Worm (Caenorhabditis elegans) whole organism, L2 larva: ENCODE data around the gene aps-2.
A peak's percentile ranks its signal among the peaks of the same experiment; 100 is the strongest.

ENCODE experiments used
- C34F6.9 ChIP-seq: fragments of 150-350 bp; optimal IDR thresholded peaks from 2 replicates; lab custom pipeline; 2014; ENCODE audit warnings: missing biosample characterization, missing genetic modification characterization
- F13H6.1 ChIP-seq: sonication (generic microtip); optimal IDR thresholded peaks from 2 replicates; lab custom pipeline; 2016; ENCODE audit warnings: missing genetic modification characterization, missing compliant biosample characterization
- R02D3.7 ChIP-seq: fragments of 150-350 bp; optimal IDR thresholded peaks from 2 replicates; lab custom pipeline; 2014; ENCODE audit warnings: missing biosample characterization, missing genetic modification characterization
- ZK546.5 ChIP-seq: sonication (generic microtip); optimal IDR thresholded peaks from 2 replicates; lab custom pipeline; 2017; ENCODE audit warnings: missing biosample characterization, missing genetic modification characterization
- alr-1 ChIP-seq: fragments of 150-350 bp; optimal IDR thresholded peaks from 2 replicates; lab custom pipeline; 2014; ENCODE audit warnings: missing biosample characterization, missing genetic modification characterization
- ama-1 ChIP-seq: fragments of 150-350 bp; optimal IDR thresholded peaks from 2 replicates; lab custom pipeline; 2018; ENCODE audit warnings: inconsistent platforms
- blmp-1 ChIP-seq: sonication (generic microtip); optimal IDR thresholded peaks from 2 replicates; lab custom pipeline; 2017; ENCODE audit warnings: missing genetic modification characterization, mild to moderate bottlenecking, missing compliant biosample characterization, antibody characterized with exemption, moderate library complexity; ENCODE audit not compliant: insufficient read depth
- ceh-82 ChIP-seq: fragments of 150-350 bp; optimal IDR thresholded peaks from 2 replicates; lab custom pipeline; 2014; ENCODE audit warnings: missing biosample characterization, missing genetic modification characterization
- crh-2 ChIP-seq: sonication (generic microtip); optimal IDR thresholded peaks from 2 replicates; lab custom pipeline; 2017; ENCODE audit warnings: missing biosample characterization, missing genetic modification characterization
- dmd-4 ChIP-seq: sonication (generic microtip); optimal IDR thresholded peaks from 2 replicates; lab custom pipeline; 2017; ENCODE audit warnings: missing biosample characterization, missing genetic modification characterization
- elt-3 ChIP-seq: sonication (generic microtip); optimal IDR thresholded peaks from 2 replicates; lab custom pipeline; 2017; ENCODE audit warnings: missing biosample characterization, missing genetic modification characterization
- fos-1 ChIP-seq: fragments of 150-350 bp; optimal IDR thresholded peaks from 2 replicates; lab custom pipeline; 2014; ENCODE audit warnings: missing biosample characterization, missing genetic modification characterization
- gmeb-1 ChIP-seq: fragments of 150-350 bp; optimal IDR thresholded peaks from 2 replicates; lab custom pipeline; 2014; ENCODE audit warnings: missing biosample characterization, missing genetic modification characterization
- lin-11 ChIP-seq: fragments of 150-350 bp; sonication (generic microtip); optimal IDR thresholded peaks from 2 replicates; lab custom pipeline; 2014; ENCODE audit warnings: missing biosample characterization, missing genetic modification characterization, inconsistent platforms, mixed read lengths
- lsy-2 ChIP-seq, 2 experiments: fragments of 150-350 bp in 1 of 2; sonication (generic microtip) in 1 of 2; optimal IDR thresholded peaks; 2 replicates each; lab custom pipeline; 2014 to 2017; ENCODE audit warnings: missing biosample characterization in 2 of 2, missing genetic modification characterization in 2 of 2
- mdl-1 ChIP-seq, 2 experiments: fragments of 150-350 bp in 1 of 2; sonication (generic microtip) in 1 of 2; optimal IDR thresholded peaks; 2 replicates each; lab custom pipeline; 2017; ENCODE audit warnings: missing biosample characterization in 2 of 2, missing genetic modification characterization in 2 of 2
- nhr-11 ChIP-seq: fragments of 150-350 bp; optimal IDR thresholded peaks from 2 replicates; lab custom pipeline; 2014; ENCODE audit warnings: missing biosample characterization, missing genetic modification characterization
- nhr-12 ChIP-seq: fragments of 150-350 bp; optimal IDR thresholded peaks from 2 replicates; lab custom pipeline; 2014; ENCODE audit warnings: missing biosample characterization, missing genetic modification characterization
- nhr-129 ChIP-seq: fragments of 150-350 bp; optimal IDR thresholded peaks from 2 replicates; lab custom pipeline; 2014; ENCODE audit warnings: missing biosample characterization, missing genetic modification characterization
- nhr-21 ChIP-seq: fragments of 150-350 bp; optimal IDR thresholded peaks from 2 replicates; lab custom pipeline; 2014; ENCODE audit warnings: missing biosample characterization, missing genetic modification characterization
- nhr-23 ChIP-seq: fragments of 150-350 bp; optimal IDR thresholded peaks from 2 replicates; lab custom pipeline; 2014; ENCODE audit warnings: missing biosample characterization, missing genetic modification reagents, missing genetic modification characterization
- nhr-25 ChIP-seq: fragments of 150-350 bp; sonication (generic microtip); optimal IDR thresholded peaks from 3 replicates; lab custom pipeline; 2014; ENCODE audit warnings: missing biosample characterization, missing genetic modification characterization
- nhr-6 ChIP-seq: fragments of 150-350 bp; optimal IDR thresholded peaks from 2 replicates; lab custom pipeline; 2014; ENCODE audit warnings: missing biosample characterization, missing genetic modification characterization
- peb-1 ChIP-seq: fragments of 150-350 bp; optimal IDR thresholded peaks from 2 replicates; lab custom pipeline; 2014; ENCODE audit warnings: missing biosample characterization, missing genetic modification characterization
- sem-4 ChIP-seq: fragments of 150-350 bp; optimal IDR thresholded peaks from 2 replicates; lab custom pipeline; 2014; ENCODE audit warnings: missing biosample characterization, missing genetic modification reagents, missing genetic modification characterization
- skn-1 ChIP-seq: sonication (generic microtip); optimal IDR thresholded peaks from 2 replicates; lab custom pipeline; 2017; ENCODE audit warnings: missing biosample characterization, missing genetic modification characterization
- sma-3 ChIP-seq: sonication (generic microtip); optimal IDR thresholded peaks from 2 replicates; lab custom pipeline; 2016; ENCODE audit warnings: missing genetic modification reagents, missing genetic modification characterization, missing compliant biosample characterization
- snpc-4 ChIP-seq: fragments of 150-350 bp; optimal IDR thresholded peaks from 2 replicates; lab custom pipeline; 2014; ENCODE audit warnings: missing biosample characterization, missing genetic modification characterization
- unc-55 ChIP-seq: fragments of 150-350 bp; sonication (generic microtip); optimal IDR thresholded peaks from 3 replicates; lab custom pipeline; 2014; ENCODE audit warnings: missing biosample characterization, missing genetic modification reagents, missing genetic modification characterization
- unc-62 ChIP-seq: fragments of 150-350 bp; optimal IDR thresholded peaks from 2 replicates; lab custom pipeline; 2014; ENCODE audit warnings: missing biosample characterization, missing genetic modification reagents, missing genetic modification characterization
- zag-1 ChIP-seq: fragments of 150-350 bp; optimal IDR thresholded peaks from 2 replicates; lab custom pipeline; 2014; ENCODE audit warnings: missing biosample characterization, missing genetic modification characterization
- ztf-1 ChIP-seq: fragments of 200-800 bp; sonication (Bioruptor generic); conservative IDR thresholded peaks from 2 replicates; pipeline ENCODE4 v1.3.6; 2022; ENCODE audit warnings: missing genetic modification characterization, missing compliant biosample characterization
- ztf-11 ChIP-seq: sonication (generic microtip); optimal IDR thresholded peaks from 2 replicates; lab custom pipeline; 2017; ENCODE audit warnings: missing biosample characterization, missing genetic modification characterization
- ztf-4 ChIP-seq: fragments of 150-350 bp; optimal IDR thresholded peaks from 2 replicates; lab custom pipeline; 2014; ENCODE audit warnings: missing biosample characterization, missing genetic modification characterization

The aps-2 gene

ce11 chrX:4469297-4469816 is 11.3 kb downstream of the aps-2 start, which contains the start of gene asb-2 (continued):
- peak; percentile 90 for TF ChIP-seq sma-3 (GFP tag; lab: Kevin White, UChicago)
- no peak for TF ChIP-seq elt-3 (tag; lab: Kevin White, UChicago)
- TF ChIP-seq ama-1 (lab: Kevin White, UChicago): no peak
- TF ChIP-seq nhr-11: no peak
- no peak for TF ChIP-seq peb-1
- peak; percentile 78 for TF ChIP-seq fos-1
- peak; percentile 86 for TF ChIP-seq nhr-25 (tag; lab: Kevin White, UChicago)
- peak; percentile 94 for TF ChIP-seq nhr-129 (tag; lab: Kevin White, UChicago)
- peak; percentile 78 for TF ChIP-seq gmeb-1 (tag; lab: Kevin White, UChicago)
- peak; percentile 78 for TF ChIP-seq F13H6.1 (tag; lab: Kevin White, UChicago)
- peak; percentile 62 for TF ChIP-seq ztf-4 (tag; lab: Kevin White, UChicago)
- TF ChIP-seq nhr-21 (tag; lab: Kevin White, UChicago): peak; percentile 87
- TF ChIP-seq dmd-4: no peak
- TF ChIP-seq ztf-11: no peak
- TF ChIP-seq unc-62: no peak
- TF ChIP-seq lsy-2 (tag; optimal IDR thresholded peaks at IDR 0.05; lab: Kevin White, UChicago): peak; percentile 71 to 93
- no peak for TF ChIP-seq nhr-23 (tag; lab: Kevin White, UChicago)
- TF ChIP-seq skn-1 (tag; lab: Kevin White, UChicago): no peak
- TF ChIP-seq ceh-82 (tag; lab: Kevin White, UChicago): no peak
- TF ChIP-seq sem-4 (tag; lab: Kevin White, UChicago): peak; percentile 77
- TF ChIP-seq nhr-6 (tag; lab: Kevin White, UChicago): peak; percentile 57
- TF ChIP-seq lin-11: peak; percentile 78

ce11 chrX:4478503-4478902 is 20.4 kb downstream of the aps-2 start:
- TF ChIP-seq fos-1 (peak; percentile 99), sem-4 (tag; lab: Kevin White, UChicago) (no peak), ztf-11 (no peak), crh-2 (tag; lab: Kevin White, UChicago) (peak; percentile 41)

DNA sequence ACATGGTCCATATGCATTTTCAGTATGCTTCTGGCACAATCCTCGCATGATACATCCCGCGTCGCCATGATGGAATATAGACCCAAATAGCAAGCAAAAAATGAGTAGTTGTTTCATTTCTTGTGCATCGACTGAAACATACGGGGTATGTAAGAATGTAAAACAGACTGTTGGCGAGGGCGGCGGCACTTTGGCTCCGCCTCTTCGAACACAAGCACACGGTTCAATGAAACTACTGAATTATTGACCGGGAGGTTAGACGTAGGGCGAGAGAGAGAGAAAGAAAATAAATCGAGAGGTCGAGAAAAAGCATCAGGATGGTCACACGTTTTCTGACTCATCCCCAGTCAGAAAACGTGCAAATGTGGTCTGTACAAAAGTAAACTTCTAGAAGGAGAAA is 21.9 kb downstream of the aps-2 start:
- TF ChIP-seq R02D3.7 (no peak), ZK546.5 (tag; lab: Kevin White, UChicago) (no peak), nhr-129 (tag; lab: Kevin White, UChicago) (no peak), sma-3 (GFP tag; lab: Kevin White, UChicago) (no peak), nhr-6 (tag; lab: Kevin White, UChicago) (no peak), alr-1 (no peak), snpc-4 (tag; lab: Kevin White, UChicago) (no peak), ceh-82 (tag; lab: Kevin White, UChicago) (no peak), ztf-11 (no peak), ztf-4 (tag; lab: Kevin White, UChicago) (no peak), mdl-1 (tag; optimal IDR thresholded peaks at IDR 0.05; lab: Kevin White, UChicago) (no peak), gmeb-1 (tag; lab: Kevin White, UChicago) (no peak), blmp-1 (no peak), zag-1 (tag; lab: Kevin White, UChicago) (no peak)
- TF ChIP-seq, all 48 proteins: peak for 0

DNA sequence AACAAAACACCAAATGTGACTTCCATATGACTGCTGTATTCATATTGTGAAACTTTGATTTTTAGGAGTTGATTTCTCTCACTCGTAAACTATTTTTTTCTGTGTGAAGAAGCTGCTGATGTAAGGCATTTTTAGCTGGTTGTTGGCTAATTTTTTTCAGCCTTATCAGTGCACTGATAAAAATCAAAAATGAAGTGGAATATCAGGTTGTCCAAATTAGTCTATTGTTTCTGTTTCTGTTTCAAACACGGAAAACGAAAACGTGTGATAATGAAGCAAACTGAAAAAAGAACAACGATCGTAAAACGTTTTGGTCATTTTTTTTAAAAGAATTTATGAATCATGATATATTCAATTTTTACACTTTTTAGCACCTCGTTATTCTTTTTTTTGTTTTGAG is 22.7 kb downstream of the aps-2 start:
- TF ChIP-seq fos-1: peak; percentile 91
- TF ChIP-seq ceh-82 (tag; lab: Kevin White, UChicago): no peak
- TF ChIP-seq crh-2 (tag; lab: Kevin White, UChicago): peak; percentile 39
- TF ChIP-seq peb-1: no peak
- no peak for TF ChIP-seq nhr-6 (tag; lab: Kevin White, UChicago)
- TF ChIP-seq, all 48 proteins: peak for 2

ce11 chrX:4484072-4484471 is 26.0 kb downstream of the aps-2 start:
- TF ChIP-seq blmp-1: peak; percentile 5
- no peak for TF ChIP-seq ztf-1
- peak; percentile 15 for TF ChIP-seq fos-1
- TF ChIP-seq nhr-129 (tag; lab: Kevin White, UChicago): peak; percentile 5

DNA sequence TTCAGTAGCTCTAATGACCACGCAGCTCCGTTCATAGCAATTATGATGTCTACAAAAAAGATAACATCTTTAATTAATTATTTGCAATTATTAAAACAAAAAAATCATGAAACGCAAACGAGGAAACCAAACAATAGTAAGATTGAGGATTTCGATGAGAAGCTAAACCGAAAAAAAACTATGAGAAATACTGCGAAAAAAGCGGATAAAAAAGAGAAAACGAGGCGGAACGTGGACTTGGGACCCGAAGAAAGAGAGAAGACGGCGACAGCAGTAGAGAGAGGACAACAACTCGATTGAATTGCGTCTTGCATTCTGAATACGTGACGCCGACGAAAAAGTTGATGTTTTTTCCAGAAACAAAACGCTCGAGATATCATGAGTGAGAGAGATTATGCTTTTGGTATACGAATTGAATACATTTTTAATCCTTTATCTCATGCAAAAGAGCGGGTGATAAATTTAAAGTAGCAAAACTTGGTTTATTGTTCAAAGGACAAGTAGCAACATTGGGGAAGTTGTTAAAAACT is 30.8 kb downstream of the aps-2 start, which contains the start of gene ncr-1:
ncr-1 (minus strand) TSS at position 51 of the 530 bp plus-strand sequence.
- TF ChIP-seq C34F6.9 (tag; lab: Kevin White, UChicago) (peak; percentile 12), nhr-6 (tag; lab: Kevin White, UChicago) (no peak), nhr-12 (tag; lab: Kevin White, UChicago) (no peak), ztf-11 (no peak), unc-55 (GFP tag; lab: Kevin White, UChicago) (peak; percentile 56), sma-3 (GFP tag; lab: Kevin White, UChicago) (no peak)
